Worm (Caenorhabditis elegans) whole organism, L3 larva: ENCODE measurements around the gene sru-18.
"Not testable (repeated sequence)": the region's sequence is repeated elsewhere in the genome, so short reads cannot be mapped to it uniquely, and the experiment has no call there.

Source experiments
- R02D3.7 ChIP-seq: fragments of 150-350 bp; optimal IDR thresholded peaks from 2 replicates; lab custom pipeline; 2014; ENCODE audit warnings: missing biosample characterization, missing genetic modification characterization
- ZK546.5 ChIP-seq: sonication (generic microtip); optimal IDR thresholded peaks from 2 replicates; lab custom pipeline; 2017; ENCODE audit warnings: missing biosample characterization, missing genetic modification characterization
- aly-2 ChIP-seq: fragments of 150-350 bp; optimal IDR thresholded peaks from 2 replicates; lab custom pipeline; 2014; ENCODE audit warnings: missing biosample characterization, missing genetic modification characterization
- ceh-28 ChIP-seq: fragments of 150-350 bp; optimal IDR thresholded peaks from 2 replicates; lab custom pipeline; 2014; ENCODE audit warnings: missing biosample characterization, missing genetic modification reagents, missing genetic modification characterization
- ceh-9 ChIP-seq: sonication (generic microtip); optimal IDR thresholded peaks from 2 replicates; lab custom pipeline; 2018; ENCODE audit warnings: missing biosample characterization, missing genetic modification characterization
- daf-12 ChIP-seq: fragments of 150-350 bp; optimal IDR thresholded peaks from 2 replicates; lab custom pipeline; 2014; ENCODE audit warnings: missing biosample characterization, missing genetic modification reagents, missing genetic modification characterization
- egl-27 ChIP-seq: sonication (generic microtip); optimal IDR thresholded peaks from 4 replicates; lab custom pipeline; 2017; ENCODE audit warnings: missing biosample characterization, missing genetic modification reagents, missing genetic modification characterization
- egl-5 ChIP-seq: fragments of 150-350 bp; optimal IDR thresholded peaks from 2 replicates; lab custom pipeline; 2017; ENCODE audit warnings: missing biosample characterization, missing genetic modification reagents, missing genetic modification characterization, inconsistent platforms
- elt-2 ChIP-seq: sonication (generic microtip); optimal IDR thresholded peaks from 2 replicates; lab custom pipeline; 2016; ENCODE audit warnings: missing genetic modification reagents, mild to moderate bottlenecking, missing genetic modification characterization, missing compliant biosample characterization
- elt-3 ChIP-seq, 3 experiments: fragments of 150-350 bp in 1 of 3; sonication (generic microtip) in 2 of 3; optimal IDR thresholded peaks; 2 replicates in 2 of 3; 4 replicates in 1 of 3; lab custom pipeline; 2014 to 2017; ENCODE audit warnings: missing biosample characterization in 3 of 3, missing genetic modification characterization in 3 of 3
- eor-1 ChIP-seq, 2 experiments: fragments of 150-350 bp; optimal IDR thresholded peaks; 2 replicates each; lab custom pipeline; 2014 to 2018; ENCODE audit warnings: missing biosample characterization in 2 of 2, missing genetic modification characterization in 2 of 2
- fkh-10 ChIP-seq: sonication (generic microtip); optimal IDR thresholded peaks from 2 replicates; lab custom pipeline; 2017; ENCODE audit warnings: missing biosample characterization, missing genetic modification reagents, missing genetic modification characterization
- fos-1 ChIP-seq: fragments of 150-350 bp; optimal IDR thresholded peaks from 2 replicates; lab custom pipeline; 2014; ENCODE audit warnings: missing biosample characterization, missing genetic modification characterization
- hmg-11 ChIP-seq: sonication (generic microtip); optimal IDR thresholded peaks from 2 replicates; lab custom pipeline; 2016; ENCODE audit warnings: missing genetic modification characterization, missing compliant biosample characterization
- jun-1 ChIP-seq: fragments of 150-350 bp; optimal IDR thresholded peaks from 2 replicates; lab custom pipeline; 2014; ENCODE audit warnings: missing biosample characterization, missing genetic modification reagents, missing genetic modification characterization
- lin-15B ChIP-seq: fragments of 150-350 bp; optimal IDR thresholded peaks from 2 replicates; lab custom pipeline; 2014; ENCODE audit warnings: missing biosample characterization, missing genetic modification characterization
- lsy-12 ChIP-seq: sonication (generic microtip); optimal IDR thresholded peaks from 2 replicates; lab custom pipeline; 2016; ENCODE audit warnings: mild to moderate bottlenecking, missing genetic modification characterization, missing compliant biosample characterization
- mdl-1 ChIP-seq: fragments of 150-350 bp; optimal IDR thresholded peaks from 2 replicates; lab custom pipeline; 2014; ENCODE audit warnings: missing biosample characterization, missing genetic modification characterization
- mml-1 ChIP-seq: fragments of 150-350 bp; sonication (generic microtip); optimal IDR thresholded peaks from 3 replicates; lab custom pipeline; 2014; ENCODE audit warnings: missing biosample characterization, missing genetic modification characterization
- nhr-11 ChIP-seq: fragments of 150-350 bp; optimal IDR thresholded peaks from 2 replicates; lab custom pipeline; 2014; ENCODE audit warnings: missing biosample characterization, missing genetic modification characterization
- nhr-12 ChIP-seq: fragments of 150-350 bp; optimal IDR thresholded peaks from 2 replicates; lab custom pipeline; 2014; ENCODE audit warnings: missing biosample characterization, missing genetic modification characterization
- nhr-237 ChIP-seq: fragments of 150-350 bp; optimal IDR thresholded peaks from 2 replicates; lab custom pipeline; 2014; ENCODE audit warnings: missing biosample characterization, missing genetic modification characterization
- nhr-28 ChIP-seq: fragments of 150-350 bp; optimal IDR thresholded peaks from 2 replicates; lab custom pipeline; 2014; ENCODE audit warnings: missing biosample characterization, missing genetic modification characterization
- nhr-43 ChIP-seq: sonication (generic microtip); optimal IDR thresholded peaks from 2 replicates; lab custom pipeline; 2016; ENCODE audit warnings: mild to moderate bottlenecking, missing genetic modification characterization, missing compliant biosample characterization; ENCODE audit not compliant: poor library complexity, severe bottlenecking
- nhr-67 ChIP-seq: fragments of 150-350 bp; optimal IDR thresholded peaks from 2 replicates; lab custom pipeline; 2014; ENCODE audit warnings: missing biosample characterization, missing genetic modification characterization
- pha-4 ChIP-seq: fragments of 150-350 bp; optimal IDR thresholded peaks from 2 replicates; lab custom pipeline; 2014; ENCODE audit warnings: missing biosample characterization, missing genetic modification reagents, missing genetic modification characterization
- pqm-1 ChIP-seq: fragments of 150-350 bp; optimal IDR thresholded peaks from 2 replicates; lab custom pipeline; 2017; ENCODE audit warnings: missing biosample characterization, missing genetic modification characterization, inconsistent platforms
- sea-2 ChIP-seq: fragments of 150-350 bp; sonication (generic microtip); optimal IDR thresholded peaks from 4 replicates; lab custom pipeline; 2014; ENCODE audit warnings: missing biosample characterization, missing genetic modification reagents, missing genetic modification characterization
- skn-1 ChIP-seq: fragments of 150-350 bp; optimal IDR thresholded peaks from 2 replicates; lab custom pipeline; 2014; ENCODE audit warnings: missing biosample characterization, missing genetic modification characterization
- snpc-4 ChIP-seq: fragments of 150-350 bp; optimal IDR thresholded peaks from 2 replicates; lab custom pipeline; 2014; ENCODE audit warnings: missing biosample characterization, missing genetic modification characterization
- zag-1 ChIP-seq: fragments of 150-350 bp; optimal IDR thresholded peaks from 2 replicates; lab custom pipeline; 2014; ENCODE audit warnings: missing biosample characterization, missing genetic modification characterization
- ztf-11 ChIP-seq: fragments of 150-350 bp; optimal IDR thresholded peaks from 2 replicates; lab custom pipeline; 2014; ENCODE audit warnings: missing biosample characterization, missing genetic modification characterization
- ztf-4 ChIP-seq: fragments of 150-350 bp; optimal IDR thresholded peaks from 2 replicates; lab custom pipeline; 2014; ENCODE audit warnings: missing biosample characterization, missing genetic modification characterization

sru-18 gene

ce11 chrIV:12505397-12505796 is 3.3 kb downstream of the sru-18 start, which contains the start of gene sru-17:
Gene sru-17 (plus strand): TSS chrIV:12505697.
- not testable (repeated sequence) for TF ChIP-seq ceh-9 (tag; lab: Kevin White, UChicago); nhr-237; snpc-4 (tag; lab: Kevin White, UChicago)

ce11 chrIV:12520150-12520549 is 18.1 kb downstream of the sru-18 start, which contains the start of gene tsp-4:
Gene tsp-4 (minus strand): TSS chrIV:12520250.
- TF ChIP-seq zag-1 (tag; lab: Kevin White, UChicago) (no peak), lin-15B (tag; lab: Kevin White, UChicago) (no peak), ztf-4 (tag; lab: Kevin White, UChicago) (no peak), egl-5 (no peak), ztf-11 (tag; lab: Kevin White, UChicago) (no peak)

- no peak for TF ChIP-seq zag-1 (tag; lab: Kevin White, UChicago)
These were observed 20.5 kb downstream of the sru-18 start, which contains the start of gene sru-13 for ce11 chrIV:12522521-12522920. Gene sru-13 (minus strand): TSS chrIV:12522621.

- TF ChIP-seq nhr-67 (tag; lab: Kevin White, UChicago) (no peak), R02D3.7 (tag; lab: Kevin White, UChicago) (no peak), ztf-11 (tag; lab: Kevin White, UChicago) (no peak), daf-12 (tag; lab: Kevin White, UChicago) (no peak), egl-5 (no peak), ceh-28 (no peak), fkh-10 (GFP tag; lab: Kevin White, UChicago) (no peak), nhr-28 (no peak), aly-2 (tag; lab: Kevin White, UChicago) (no peak), elt-2 (tag; lab: Kevin White, UChicago) (no peak), eor-1 (tag; optimal IDR thresholded peaks at IDR 0.05; lab: Kevin White, UChicago) (no peak), nhr-43 (tag; lab: Kevin White, UChicago) (no peak), jun-1 (tag; lab: Kevin White, UChicago) (no peak), mdl-1 (no peak), sea-2 (GFP tag; lab: Kevin White, UChicago) (no peak), elt-3 (tag; optimal IDR thresholded peaks at IDR 0.05; lab: Kevin White, UChicago) (no peak), nhr-11 (tag; lab: Kevin White, UChicago) (no peak), fos-1 (tag; lab: Kevin White, UChicago) (no peak), pqm-1 (no peak), egl-27 (tag; lab: Kevin White, UChicago) (no peak)
- TF ChIP-seq, all 47 proteins: peak for 0
These were observed 23.4 kb downstream of the sru-18 start, which contains the start of gene eak-4 for ce11 chrIV:12525409-12525808. Gene eak-4 (minus strand): TSS chrIV:12525509.

- peak; percentile 78 for TF ChIP-seq jun-1 (tag; lab: Kevin White, UChicago)
- TF ChIP-seq pha-4 (tag; lab: Kevin White, UChicago) = peak; percentile 86
- peak; percentile 0 for TF ChIP-seq snpc-4 (tag; lab: Kevin White, UChicago)
- peak; percentile 41 for TF ChIP-seq skn-1 (tag; lab: Kevin White, UChicago)
- peak; percentile 71 for TF ChIP-seq pqm-1
- no peak for TF ChIP-seq elt-3 (tag; optimal IDR thresholded peaks at IDR 0.05; lab: Kevin White, UChicago)
- TF ChIP-seq ztf-11 (tag; lab: Kevin White, UChicago) = no peak
- peak; percentile 92 for TF ChIP-seq elt-2 (tag; lab: Kevin White, UChicago)
- TF ChIP-seq, all 47 proteins: peak for 6
These were observed 25.2 kb downstream of the sru-18 start, which contains the start of gene F53B2.8 for ce11 chrIV:12527217-12527616. Gene F53B2.8 (minus strand): TSS chrIV:12527396.

- TF ChIP-seq egl-5 = no peak
- no peak for TF ChIP-seq nhr-11 (tag; lab: Kevin White, UChicago)
- TF ChIP-seq R02D3.7 (tag; lab: Kevin White, UChicago) = no peak
- TF ChIP-seq ceh-9 (tag; lab: Kevin White, UChicago) = no peak
- TF ChIP-seq lsy-12 (tag; lab: Kevin White, UChicago) = no peak
- TF ChIP-seq egl-27 (tag; lab: Kevin White, UChicago) = no peak
- no peak for TF ChIP-seq nhr-43 (tag; lab: Kevin White, UChicago)
- TF ChIP-seq lin-15B (tag; lab: Kevin White, UChicago) = no peak
- no peak for TF ChIP-seq mml-1 (tag; lab: Kevin White, UChicago)
- no peak for TF ChIP-seq ZK546.5
- no peak for TF ChIP-seq nhr-12
- no peak for TF ChIP-seq hmg-11 (tag; lab: Kevin White, UChicago)
These were observed 29.0 kb downstream of the sru-18 start, which contains the start of gene F53B2.5 for ce11 chrIV:12531047-12531446. Gene F53B2.5 (minus strand): TSS chrIV:12531147.
